Worm (Caenorhabditis elegans) whole organism, L1 larva: ENCODE results near the gene F58G1.8.

Experiments used
- C34B4.2 ChIP-seq: sonication (generic microtip); optimal IDR thresholded peaks from 2 replicates; lab custom pipeline; 2017; ENCODE audit warnings: mild to moderate bottlenecking, missing genetic modification characterization, missing compliant biosample characterization
- Y116A8C.19 ChIP-seq: sonication (generic microtip); optimal IDR thresholded peaks from 2 replicates; lab custom pipeline; 2016; ENCODE audit warnings: missing compliant biosample characterization, missing genetic modification characterization, borderline replicate concordance
- alr-1 ChIP-seq: fragments of 200-800 bp; sonication (Bioruptor generic); optimal IDR thresholded peaks from 2 replicates; lab custom pipeline; 2018; ENCODE audit warnings: borderline replicate concordance, mild to moderate bottlenecking, missing genetic modification characterization, missing compliant biosample characterization
- ceh-82 ChIP-seq, 3 experiments: fragments of 150-350 bp in 1 of 3; sonication (generic microtip) in 2 of 3; optimal IDR thresholded peaks; 2 replicates each; lab custom pipeline; 2014 to 2017; ENCODE audit warnings: missing biosample characterization in 3 of 3, missing genetic modification characterization in 3 of 3
- ceh-88 ChIP-seq: fragments of 200-800 bp; sonication (Bioruptor generic); IDR thresholded peaks from 2 replicates; pipeline ENCODE4 v1.3.6; 2022; ENCODE audit warnings: missing genetic modification characterization, missing compliant biosample characterization
- dpl-1 ChIP-seq, 3 experiments: fragments of 150-350 bp in 2 of 3; sonication (generic microtip) in 1 of 3; optimal IDR thresholded peaks; 2 replicates each; lab custom pipeline; 2014 to 2017; ENCODE audit warnings: missing biosample characterization in 3 of 3, missing genetic modification characterization in 3 of 3, missing genetic modification reagents in 3 of 3
- dsc-1 ChIP-seq: sonication (generic microtip); optimal IDR thresholded peaks from 2 replicates; lab custom pipeline; 2016; ENCODE audit warnings: mild to moderate bottlenecking, missing genetic modification characterization, missing compliant biosample characterization
- efl-1 ChIP-seq, 4 experiments: fragments of 150-350 bp; optimal IDR thresholded peaks in 3 of 4; peaks in 1 of 4; 1 replicate in 1 of 4; 2 replicates in 3 of 4; lab custom pipeline; 2014; ENCODE audit warnings: missing biosample characterization in 2 of 4, missing genetic modification characterization in 2 of 4, missing genetic modification reagents in 2 of 4
- egl-27 ChIP-seq, 2 experiments: fragments of 150-350 bp in 1 of 2; sonication (generic microtip); optimal IDR thresholded peaks; 3 replicates each; lab custom pipeline; 2017 to 2018; ENCODE audit warnings: missing biosample characterization in 2 of 2, missing genetic modification characterization in 2 of 2, missing genetic modification reagents in 2 of 2
- fos-1 ChIP-seq: fragments of 150-350 bp; optimal IDR thresholded peaks from 2 replicates; lab custom pipeline; 2014; ENCODE audit warnings: missing biosample characterization, missing genetic modification characterization
- grh-1 ChIP-seq: fragments of 200-800 bp; sonication (Bioruptor generic); IDR thresholded peaks from 2 replicates; pipeline ENCODE4 v1.3.6; 2022; ENCODE audit warnings: missing genetic modification reagents, missing genetic modification characterization, missing compliant biosample characterization
- lin-39 ChIP-seq: fragments of 150-350 bp; optimal IDR thresholded peaks from 2 replicates; lab custom pipeline; 2014; ENCODE audit warnings: missing biosample characterization, missing genetic modification reagents, missing genetic modification characterization
- lir-3 ChIP-seq: sonication (generic microtip); optimal IDR thresholded peaks from 2 replicates; lab custom pipeline; 2016; ENCODE audit warnings: mild to moderate bottlenecking, missing genetic modification characterization, moderate library complexity, missing compliant biosample characterization; ENCODE audit not compliant: poor library complexity
- mab-9 ChIP-seq: fragments of 200-800 bp; sonication (Bioruptor generic); IDR thresholded peaks from 2 replicates; pipeline ENCODE4 v1.3.6; 2022; ENCODE audit warnings: missing genetic modification reagents, missing genetic modification characterization, missing compliant biosample characterization
- mef-2 ChIP-seq: fragments of 150-350 bp; optimal IDR thresholded peaks from 2 replicates; lab custom pipeline; 2014; ENCODE audit warnings: missing biosample characterization, missing genetic modification characterization
- nhr-12 ChIP-seq: sonication (generic microtip); optimal IDR thresholded peaks from 2 replicates; lab custom pipeline; 2017; ENCODE audit warnings: missing biosample characterization, missing genetic modification characterization
- nhr-19 ChIP-seq: fragments of 200-800 bp; sonication (Bioruptor generic); conservative IDR thresholded peaks from 2 replicates; pipeline ENCODE4 v1.3.6; 2022; ENCODE audit warnings: missing genetic modification characterization, missing compliant biosample characterization
- nhr-20 ChIP-seq: sonication (generic microtip); optimal IDR thresholded peaks from 2 replicates; lab custom pipeline; 2016; ENCODE audit warnings: mild to moderate bottlenecking, missing genetic modification characterization, missing compliant biosample characterization
- nhr-47 ChIP-seq: sonication (generic microtip); optimal IDR thresholded peaks from 2 replicates; lab custom pipeline; 2016; ENCODE audit warnings: mild to moderate bottlenecking, missing genetic modification characterization, moderate library complexity, missing compliant biosample characterization
- nhr-71 ChIP-seq: sonication (generic microtip); optimal IDR thresholded peaks from 2 replicates; lab custom pipeline; 2016; ENCODE audit warnings: mild to moderate bottlenecking, missing genetic modification characterization, moderate library complexity, missing compliant biosample characterization
- nhr-76 ChIP-seq: sonication (generic microtip); optimal IDR thresholded peaks from 2 replicates; lab custom pipeline; 2017; ENCODE audit warnings: missing biosample characterization, missing genetic modification characterization
- nhr-84 ChIP-seq: sonication (generic microtip); optimal IDR thresholded peaks from 2 replicates; lab custom pipeline; 2017; ENCODE audit warnings: missing biosample characterization, missing genetic modification characterization
- nhr-85 ChIP-seq: sonication (generic microtip); peaks from one replicate; lab custom pipeline; 2016; ENCODE audit warnings: missing genetic modification characterization, inconsistent platforms, missing compliant biosample characterization
- nhr-90 ChIP-seq: sonication (generic microtip); optimal IDR thresholded peaks from 2 replicates; lab custom pipeline; 2016; ENCODE audit warnings: mild to moderate bottlenecking, missing genetic modification characterization, missing compliant biosample characterization; ENCODE audit not compliant: poor library complexity
- pag-3 ChIP-seq: sonication (generic microtip); optimal IDR thresholded peaks from 2 replicates; lab custom pipeline; 2017; ENCODE audit warnings: missing genetic modification characterization, mild to moderate bottlenecking, missing compliant biosample characterization, antibody characterized with exemption, borderline replicate concordance; ENCODE audit not compliant: insufficient read depth
- skn-1 ChIP-seq: fragments of 150-350 bp; optimal IDR thresholded peaks from 2 replicates; lab custom pipeline; 2014; ENCODE audit warnings: missing biosample characterization, missing genetic modification characterization
- snpc-4 ChIP-seq: fragments of 150-350 bp; optimal IDR thresholded peaks from 2 replicates; lab custom pipeline; 2014; ENCODE audit warnings: missing biosample characterization, missing genetic modification characterization
- snu-23 ChIP-seq: sonication (generic microtip); optimal IDR thresholded peaks from 2 replicates; lab custom pipeline; 2016; ENCODE audit warnings: missing genetic modification characterization, missing compliant biosample characterization
- sup-37 ChIP-seq: fragments of 200-800 bp; sonication (Bioruptor generic); optimal IDR thresholded peaks from 2 replicates; lab custom pipeline; 2018; ENCODE audit warnings: mild to moderate bottlenecking, missing genetic modification characterization, missing compliant biosample characterization
- swsn-7 ChIP-seq: sonication (generic microtip); optimal IDR thresholded peaks from 2 replicates; lab custom pipeline; 2016; ENCODE audit warnings: missing genetic modification characterization, missing compliant biosample characterization
- tbx-2 ChIP-seq: sonication (generic microtip); optimal IDR thresholded peaks from 2 replicates; lab custom pipeline; 2016; ENCODE audit warnings: missing genetic modification characterization, missing compliant biosample characterization
- unc-62 ChIP-seq: fragments of 150-350 bp; optimal IDR thresholded peaks from 2 replicates; lab custom pipeline; 2014; ENCODE audit warnings: missing biosample characterization, missing genetic modification reagents, missing genetic modification characterization
- vab-15 ChIP-seq: sonication (generic microtip); optimal IDR thresholded peaks from 2 replicates; lab custom pipeline; 2017; ENCODE audit warnings: missing genotype, mild to moderate bottlenecking, missing genetic modification characterization, missing compliant biosample characterization
- zip-4 ChIP-seq: fragments of 200-800 bp; sonication (Bioruptor generic); optimal IDR thresholded peaks from 2 replicates; lab custom pipeline; 2018; ENCODE audit warnings: mild to moderate bottlenecking, missing genetic modification characterization, moderate library complexity, missing compliant biosample characterization

F58G1.8 gene

ce11 chrII:12914514-12915075 lies 10.9 kb downstream of the F58G1.8 start, which contains the start of gene F35C5.12 (continued):
- TF ChIP-seq dsc-1 (tag; lab: Kevin White, UChicago) (peak; percentile 82), mab-9 (GFP tag; lab: Robert Waterston, UW) (0 out of 2 replicates have a peak, but pooled peaks have one; percentile 18), nhr-85 (peak; percentile 85), nhr-20 (tag; lab: Kevin White, UChicago) (peak; percentile 58), tbx-2 (peak; percentile 67), lir-3 (tag; lab: Kevin White, UChicago) (peak; percentile 79), snpc-4 (tag; lab: Kevin White, UChicago) (peak; percentile 17), skn-1 (tag; lab: Kevin White, UChicago) (peak; percentile 22), nhr-71 (peak; percentile 75), nhr-19 (peak; percentile 68)
- TF ChIP-seq, all 84 proteins: peak for 38

ce11 chrII:12908779-12909178 lies 16.7 kb downstream of the F58G1.8 start, which contains the start of gene ddn-2:
ddn-2 (plus strand) TSS chrII:12909079.
- TF ChIP-seq efl-1 (optimal IDR thresholded peaks at IDR 0.05; lab: Kevin White, UChicago) = no peak
- peak in 1 of 2 experiments; percentile 21 for TF ChIP-seq efl-1 (GFP tag; optimal IDR thresholded peaks at IDR 0.05 in 1 of 2; lab: Kevin White, UChicago)
- TF ChIP-seq nhr-84 (tag; lab: Kevin White, UChicago) = no peak
- TF ChIP-seq, all 84 proteins: peak for 1

DNA sequence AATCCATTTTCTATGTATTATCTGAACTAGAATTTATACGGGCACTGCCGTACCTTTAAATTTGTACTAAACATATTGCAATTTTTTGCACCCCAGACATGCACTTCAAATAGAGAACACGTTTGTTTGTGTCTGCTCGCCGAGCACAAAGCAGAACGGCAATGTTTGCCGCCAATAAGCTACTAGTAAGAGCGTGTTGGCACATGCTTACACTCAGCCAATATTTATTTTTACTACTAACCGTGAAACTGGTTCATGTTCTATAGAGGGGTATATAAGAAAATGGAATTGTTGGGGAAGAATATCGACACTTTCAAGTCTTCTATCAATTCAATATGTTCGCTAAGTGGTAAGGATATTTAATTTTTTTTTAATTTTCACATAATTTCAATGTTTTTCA lies 18.4 kb downstream of the F58G1.8 start, which contains the start of gene nspb-11:
Gene nspb-11, plus strand, starts transcription at position 301 of the 400 bp plus-strand sequence.
- no peak for TF ChIP-seq efl-1 (optimal IDR thresholded peaks at IDR 0.05; lab: Kevin White, UChicago)
- peak in 1 of 2 experiments; percentile 42 for TF ChIP-seq efl-1 (GFP tag; optimal IDR thresholded peaks at IDR 0.05 in 1 of 2; lab: Kevin White, UChicago)
- TF ChIP-seq zip-4 (GFP tag; lab: Kevin White, UChicago) = no peak

ce11 chrII:12904174-12904573 lies 21.3 kb downstream of the F58G1.8 start, which contains the start of gene clec-66:
clec-66 (plus strand) TSS chrII:12904398.
- TF ChIP-seq alr-1 (tag; lab: Kevin White, UChicago) (no peak), nhr-90 (tag; lab: Kevin White, UChicago) (no peak), fos-1 (tag; lab: Kevin White, UChicago) (no peak), nhr-85 (no peak), nhr-84 (tag; lab: Kevin White, UChicago) (no peak), pag-3 (tag; lab: Kevin White, UChicago) (no peak), snu-23 (GFP tag; lab: Kevin White, UChicago) (no peak), nhr-47 (tag; lab: Kevin White, UChicago) (no peak), tbx-2 (no peak), unc-62 (GFP tag; lab: Kevin White, UChicago) (no peak), egl-27 (tag; optimal IDR thresholded peaks at IDR 0.05; lab: Kevin White, UChicago) (no peak), dpl-1 (GFP tag; optimal IDR thresholded peaks at IDR 0.05; lab: Kevin White, UChicago) (no peak), sup-37 (GFP tag; lab: Kevin White, UChicago) (no peak), zip-4 (GFP tag; lab: Kevin White, UChicago) (no peak), swsn-7 (tag; lab: Kevin White, UChicago) (no peak), Y116A8C.19 (tag; lab: Kevin White, UChicago) (no peak), lin-39 (no peak)

DNA sequence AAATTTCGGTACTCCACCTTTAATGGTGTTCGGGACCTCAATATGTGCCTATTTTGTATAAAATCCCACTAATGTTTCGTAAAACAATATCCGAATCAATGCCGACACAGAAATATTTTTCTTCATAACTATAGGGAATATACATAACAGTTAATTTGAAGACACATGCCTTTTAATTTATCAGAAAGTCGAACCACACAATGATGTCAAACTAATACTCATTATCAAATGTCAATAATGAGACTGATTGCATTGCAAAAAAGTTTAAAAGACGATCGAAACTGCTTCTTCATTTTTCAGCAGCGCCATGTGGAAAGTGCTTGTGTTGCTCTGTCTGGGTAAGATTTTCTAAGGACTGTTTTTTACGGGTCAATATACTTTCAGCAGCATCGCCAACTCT lies 24.4 kb downstream of the F58G1.8 start, which contains the start of gene clec-65:
Gene clec-65, plus strand, starts transcription at position 301 of the 400 bp plus-strand sequence.
- TF ChIP-seq ceh-82 (tag; optimal IDR thresholded peaks at IDR 0.05; lab: Kevin White, UChicago) (no peak), C34B4.2 (tag; lab: Kevin White, UChicago) (no peak), mef-2 (tag; lab: Kevin White, UChicago) (no peak), nhr-12 (tag; lab: Kevin White, UChicago) (no peak), sup-37 (GFP tag; lab: Kevin White, UChicago) (no peak), lin-39 (no peak), lir-3 (tag; lab: Kevin White, UChicago) (no peak), pag-3 (tag; lab: Kevin White, UChicago) (no peak), nhr-90 (tag; lab: Kevin White, UChicago) (no peak), snpc-4 (tag; lab: Kevin White, UChicago) (no peak), ceh-88 (GFP tag; lab: Robert Waterston, UW) (no peak), vab-15 (tag; lab: Kevin White, UChicago) (no peak), grh-1 (no peak), mab-9 (GFP tag; lab: Robert Waterston, UW) (no peak), snu-23 (GFP tag; lab: Kevin White, UChicago) (no peak), nhr-76 (tag; lab: Kevin White, UChicago) (no peak)
